Worm (Caenorhabditis elegans) whole organism, early embryonic: ENCODE data around the gene str-68.
"Not testable (repeated sequence)": the region's sequence is repeated elsewhere in the genome, so short reads cannot be mapped to it uniquely, and the experiment has no call there.

Experiments
- B0310.2 ChIP-seq: sonication (generic microtip); optimal IDR thresholded peaks from 2 replicates; lab custom pipeline; 2016; ENCODE audit warnings: mild to moderate bottlenecking, missing genetic modification characterization, missing compliant biosample characterization
- F13C5.2 ChIP-seq: sonication (generic microtip); optimal IDR thresholded peaks from 2 replicates; lab custom pipeline; 2017; ENCODE audit warnings: mild to moderate bottlenecking, missing genetic modification characterization, inconsistent platforms, missing compliant biosample characterization
- aly-1 ChIP-seq: sonication (generic microtip); optimal IDR thresholded peaks from 2 replicates; lab custom pipeline; 2016; ENCODE audit warnings: missing genetic modification characterization, missing compliant biosample characterization
- ama-1 ChIP-seq: fragments of 150-350 bp; optimal IDR thresholded peaks from 2 replicates; lab custom pipeline; 2014
- ceh-13 ChIP-seq: fragments of 200-800 bp; sonication (Bioruptor generic); optimal IDR thresholded peaks from 2 replicates; lab custom pipeline; 2018; ENCODE audit warnings: mild to moderate bottlenecking, missing genetic modification characterization, missing compliant biosample characterization
- ceh-36 ChIP-seq: sonication (generic microtip); optimal IDR thresholded peaks from 2 replicates; lab custom pipeline; 2016; ENCODE audit warnings: missing genetic modification characterization, inconsistent platforms, missing compliant biosample characterization
- ets-7 ChIP-seq: sonication (generic microtip); optimal IDR thresholded peaks from 2 replicates; lab custom pipeline; 2016; ENCODE audit warnings: missing genotype, missing genetic modification characterization, missing compliant biosample characterization
- flt-1 ChIP-seq: fragments of 200-800 bp; sonication (Bioruptor generic); IDR thresholded peaks from 2 replicates; pipeline ENCODE4 v1.3.6; 2022; ENCODE audit warnings: missing genetic modification characterization, missing compliant biosample characterization
- hmbx-1 ChIP-seq: sonication (generic microtip); optimal IDR thresholded peaks from 2 replicates; lab custom pipeline; 2016; ENCODE audit warnings: mild to moderate bottlenecking, missing genetic modification characterization, missing compliant biosample characterization
- hmg-4 ChIP-seq: fragments of 200-800 bp; sonication (Bioruptor generic); optimal IDR thresholded peaks from 2 replicates; lab custom pipeline; 2018; ENCODE audit warnings: mild to moderate bottlenecking, missing genetic modification characterization, missing compliant biosample characterization
- hnd-1 ChIP-seq: sonication (generic microtip); optimal IDR thresholded peaks from 2 replicates; lab custom pipeline; 2016; ENCODE audit warnings: missing genetic modification characterization, missing compliant biosample characterization
- pes-1 ChIP-seq: fragments of 200-800 bp; sonication (Bioruptor generic); IDR thresholded peaks from 2 replicates; pipeline ENCODE4 v1.3.6; 2022; ENCODE audit warnings: missing genetic modification reagents, missing genetic modification characterization, missing compliant biosample characterization
- scrt-1 ChIP-seq: fragments of 200-800 bp; sonication (Bioruptor generic); IDR thresholded peaks from 2 replicates; pipeline ENCODE4 v1.3.6; 2022; ENCODE audit warnings: missing genetic modification characterization, missing compliant biosample characterization
- sea-1 ChIP-seq: fragments of 200-800 bp; sonication (Bioruptor generic); conservative IDR thresholded peaks from 2 replicates; pipeline ENCODE4 v1.3.6; 2022; ENCODE audit warnings: missing genetic modification characterization, missing compliant biosample characterization
- tbx-11 ChIP-seq: fragments of 200-800 bp; sonication (Bioruptor generic); IDR thresholded peaks from 2 replicates; pipeline ENCODE4 v1.3.6; 2022; ENCODE audit warnings: missing genetic modification characterization, missing compliant biosample characterization
- tbx-37 ChIP-seq: fragments of 200-800 bp; sonication (Bioruptor generic); conservative IDR thresholded peaks from 2 replicates; pipeline ENCODE4 v1.3.6; 2022; ENCODE audit warnings: missing genetic modification reagents, missing genetic modification characterization, missing compliant biosample characterization
- tra-4 ChIP-seq: sonication (generic microtip); optimal IDR thresholded peaks from 2 replicates; lab custom pipeline; 2017; ENCODE audit warnings: missing genetic modification characterization, missing compliant biosample characterization

Gene str-68

ce11 chrV:3104134-3104533 is 3.2 kb downstream of the str-68 start, which contains the start of gene str-66:
Gene str-66 (minus strand): TSS chrV:3104234.
- TF ChIP-seq ceh-13: no peak
- no peak for TF ChIP-seq sea-1 (GFP tag; lab: Robert Waterston, UW)
- TF ChIP-seq tra-4: no peak
- TF ChIP-seq tbx-37 (GFP tag; lab: Robert Waterston, UW): no peak
- no peak for TF ChIP-seq hnd-1 (tag; lab: Kevin White, UChicago)
- no peak for TF ChIP-seq scrt-1 (GFP tag; lab: Robert Waterston, UW)
- no peak for TF ChIP-seq flt-1
- no peak for TF ChIP-seq ets-7 (tag; lab: Kevin White, UChicago)
- no peak for TF ChIP-seq hmbx-1 (tag; lab: Kevin White, UChicago)
- TF ChIP-seq ama-1 (lab: Kevin White, UChicago): no peak
- no peak for TF ChIP-seq aly-1 (tag; lab: Kevin White, UChicago)
- no peak for TF ChIP-seq B0310.2
- no peak for TF ChIP-seq hmg-4 (GFP tag; lab: Kevin White, UChicago)
- no peak for TF ChIP-seq tbx-11
- no peak for TF ChIP-seq F13C5.2 (tag; lab: Kevin White, UChicago)
- TF ChIP-seq ceh-36 (tag; lab: Kevin White, UChicago): no peak
- no peak for TF ChIP-seq pes-1 (GFP tag; lab: Robert Waterston, UW)

ce11 chrV:3102049-3102448 is 5.3 kb downstream of the str-68 start, which contains the start of gene Y73C8C.4:
Gene Y73C8C.4 (minus strand): TSS chrV:3102149.
- not testable (repeated sequence) for TF ChIP-seq hmbx-1 (tag; lab: Kevin White, UChicago); tbx-37 (GFP tag; lab: Robert Waterston, UW); ets-7 (tag; lab: Kevin White, UChicago)

ce11 chrV:3100527-3100926 is 6.8 kb downstream of the str-68 start:
- no peak for TF ChIP-seq scrt-1 (GFP tag; lab: Robert Waterston, UW)
- no peak for TF ChIP-seq sea-1 (GFP tag; lab: Robert Waterston, UW)

ce11 chrV:3094351-3094750 is 13.0 kb downstream of the str-68 start, which contains the start of gene cyp-33C9:
Gene cyp-33C9 (minus strand): TSS chrV:3094561.
- no peak for TF ChIP-seq F13C5.2 (tag; lab: Kevin White, UChicago)
- TF ChIP-seq aly-1 (tag; lab: Kevin White, UChicago): no peak
- TF ChIP-seq ceh-13: no peak
- TF ChIP-seq hmbx-1 (tag; lab: Kevin White, UChicago): no peak
- TF ChIP-seq hmg-4 (GFP tag; lab: Kevin White, UChicago): no peak
- TF ChIP-seq ets-7 (tag; lab: Kevin White, UChicago): no peak
- no peak for TF ChIP-seq ama-1 (lab: Kevin White, UChicago)
- TF ChIP-seq scrt-1 (GFP tag; lab: Robert Waterston, UW): no peak
- TF ChIP-seq tra-4: no peak
- no peak for TF ChIP-seq B0310.2
- TF ChIP-seq flt-1: no peak
- TF ChIP-seq tbx-37 (GFP tag; lab: Robert Waterston, UW): no peak
- no peak for TF ChIP-seq pes-1 (GFP tag; lab: Robert Waterston, UW)

- TF ChIP-seq tbx-11 (no peak), flt-1 (no peak), ama-1 (lab: Kevin White, UChicago) (no peak), hmbx-1 (tag; lab: Kevin White, UChicago) (no peak), hnd-1 (tag; lab: Kevin White, UChicago) (no peak), sea-1 (GFP tag; lab: Robert Waterston, UW) (no peak), scrt-1 (GFP tag; lab: Robert Waterston, UW) (no peak), aly-1 (tag; lab: Kevin White, UChicago) (no peak), ceh-13 (no peak), tra-4 (no peak), pes-1 (GFP tag; lab: Robert Waterston, UW) (no peak), hmg-4 (GFP tag; lab: Kevin White, UChicago) (no peak), B0310.2 (no peak), F13C5.2 (tag; lab: Kevin White, UChicago) (no peak), tbx-37 (GFP tag; lab: Robert Waterston, UW) (no peak), ceh-36 (tag; lab: Kevin White, UChicago) (no peak), ets-7 (tag; lab: Kevin White, UChicago) (no peak)
Observed at ce11 chrV:3088768-3089167, 18.6 kb downstream of the str-68 start, which contains the start of gene acs-21. Gene acs-21 (plus strand): TSS chrV:3089068.

- no peak for TF ChIP-seq tbx-11
- TF ChIP-seq B0310.2: no peak
- TF ChIP-seq tra-4: no peak
- TF ChIP-seq ama-1 (lab: Kevin White, UChicago): no peak
- TF ChIP-seq sea-1 (GFP tag; lab: Robert Waterston, UW): no peak
- no peak for TF ChIP-seq hnd-1 (tag; lab: Kevin White, UChicago)
Observed at ce11 chrV:3086260-3086659, 21.1 kb downstream of the str-68 start, which contains the start of gene srt-8. Gene srt-8 (plus strand): TSS chrV:3086560.

ce11 chrV:3081471-3081870 is 25.9 kb downstream of the str-68 start, which contains the start of gene srt-7:
Gene srt-7 (plus strand): TSS chrV:3081771.
- TF ChIP-seq scrt-1 (GFP tag; lab: Robert Waterston, UW) (no peak), B0310.2 (no peak), tra-4 (no peak)

- TF ChIP-seq tbx-37 (GFP tag; lab: Robert Waterston, UW) (no peak), ets-7 (tag; lab: Kevin White, UChicago) (no peak), hmg-4 (GFP tag; lab: Kevin White, UChicago) (no peak), flt-1 (no peak), hnd-1 (tag; lab: Kevin White, UChicago) (no peak), B0310.2 (no peak), ama-1 (lab: Kevin White, UChicago) (no peak), hmbx-1 (tag; lab: Kevin White, UChicago) (no peak), sea-1 (GFP tag; lab: Robert Waterston, UW) (no peak), pes-1 (GFP tag; lab: Robert Waterston, UW) (no peak), ceh-13 (no peak)
Observed at ce11 chrV:3080792-3081191, 26.6 kb downstream of the str-68 start, which contains the start of gene srt-5. Gene srt-5 (minus strand): TSS chrV:3080892.
